Worm (Caenorhabditis elegans) whole organism, midembryonic: Measurements from ENCODE around the gene skr-20.

Source experiments
- T22C8.4 ChIP-seq: fragments of 200-800 bp; sonication (Bioruptor generic); IDR thresholded peaks from 2 replicates; pipeline ENCODE4 v1.3.6; 2022; ENCODE audit warnings: missing genetic modification characterization, missing compliant biosample characterization
- cog-1 ChIP-seq: sonication (generic microtip); optimal IDR thresholded peaks from 2 replicates; lab custom pipeline; 2016; ENCODE audit warnings: missing genetic modification characterization, missing compliant biosample characterization
- flt-1 ChIP-seq: fragments of 200-800 bp; sonication (Bioruptor generic); IDR thresholded peaks from 2 replicates; pipeline ENCODE4 v1.3.6; 2022; ENCODE audit warnings: missing genetic modification characterization, missing compliant biosample characterization
- klf-2 ChIP-seq: fragments of 200-800 bp; sonication (Bioruptor generic); conservative IDR thresholded peaks from 2 replicates; pipeline ENCODE4 v1.3.6; 2022; ENCODE audit warnings: missing genetic modification reagents, missing genetic modification characterization, missing compliant biosample characterization
- med-1 ChIP-seq: sonication (generic microtip); optimal IDR thresholded peaks from 2 replicates; lab custom pipeline; 2017; ENCODE audit warnings: missing genetic modification characterization, mild to moderate bottlenecking, missing compliant biosample characterization, antibody characterized with exemption, missing genetic modification reagents; ENCODE audit not compliant: insufficient read depth
- ref-1 ChIP-seq: fragments of 200-800 bp; sonication (Bioruptor generic); conservative IDR thresholded peaks from 2 replicates; pipeline ENCODE4 v1.3.6; 2022; ENCODE audit warnings: missing genetic modification reagents, missing genetic modification characterization, missing compliant biosample characterization
- tab-1 ChIP-seq: fragments of 200-800 bp; sonication (Bioruptor generic); IDR thresholded peaks from 2 replicates; pipeline ENCODE4 v1.3.6; 2022; ENCODE audit warnings: missing genetic modification characterization, missing compliant biosample characterization
- ztf-23 ChIP-seq: fragments of 200-800 bp; sonication (Bioruptor generic); IDR thresholded peaks from 2 replicates; pipeline ENCODE4 v1.3.6; 2022; ENCODE audit warnings: missing genetic modification reagents, missing genetic modification characterization, missing compliant biosample characterization
- ztf-29 ChIP-seq: fragments of 200-800 bp; sonication (Bioruptor generic); IDR thresholded peaks from 2 replicates; pipeline ENCODE4 v1.3.6; 2022; ENCODE audit warnings: missing genetic modification reagents, missing genetic modification characterization, missing compliant biosample characterization

Gene skr-20

DNA sequence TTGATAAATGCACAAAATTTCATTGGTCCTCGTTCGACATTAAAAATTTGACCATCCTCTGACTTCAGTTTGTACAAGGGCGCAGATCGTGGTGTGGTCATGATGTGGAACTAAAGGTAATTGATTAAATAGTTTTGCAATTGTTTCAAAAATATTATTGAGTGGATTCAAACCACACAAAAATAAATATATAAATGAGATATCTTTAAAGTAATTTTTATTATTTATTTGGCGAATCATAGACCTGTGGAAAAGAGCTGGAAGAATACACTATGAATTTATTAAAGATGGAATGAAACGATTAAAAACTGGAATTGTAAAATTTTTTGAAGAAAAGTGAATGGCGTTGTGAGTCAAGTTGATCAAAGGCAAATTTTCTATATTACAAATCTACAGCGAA lies at the start of gene skr-20:
Gene skr-20, minus strand, starts transcription at position 101 of the 400 bp plus-strand sequence.
- no peak for TF ChIP-seq klf-2 (GFP tag; lab: Robert Waterston, UW)
- TF ChIP-seq ref-1 = no peak
- no peak for TF ChIP-seq flt-1 (GFP tag; lab: Robert Waterston, UW)
- TF ChIP-seq cog-1 = no peak
- TF ChIP-seq ztf-29 (GFP tag; lab: Robert Waterston, UW) = no peak
- TF ChIP-seq med-1 (GFP tag; lab: Kevin White, UChicago) = no peak
- no peak for TF ChIP-seq T22C8.4 (GFP tag; lab: Robert Waterston, UW)
- no peak for TF ChIP-seq ztf-23 (GFP tag; lab: Robert Waterston, UW)
- no peak for TF ChIP-seq tab-1 (GFP tag; lab: Robert Waterston, UW)

DNA sequence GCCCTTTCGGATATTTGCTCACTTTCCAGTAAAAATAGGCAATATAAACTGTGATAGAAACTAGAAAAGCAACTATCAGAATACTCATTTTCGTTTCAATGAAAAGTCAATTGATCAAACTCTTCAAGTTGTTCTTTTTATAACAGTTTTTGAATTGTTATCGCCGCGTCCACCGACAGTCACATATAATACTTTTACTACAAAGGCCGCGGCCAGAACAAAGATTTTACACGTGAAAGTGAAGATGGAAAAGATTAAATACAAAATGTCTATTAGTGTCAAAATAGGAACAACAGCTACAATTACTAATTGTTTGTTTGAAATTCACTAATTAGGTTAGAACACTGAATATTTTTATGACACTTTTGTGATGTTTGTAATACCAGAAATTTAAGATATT lies 46.2 kb upstream of the skr-20 start, which contains the start of gene cyp-14A2:
Gene cyp-14A2, minus strand, starts transcription at position 101 of the 400 bp plus-strand sequence.
- no peak for TF ChIP-seq cog-1
- TF ChIP-seq ztf-29 (GFP tag; lab: Robert Waterston, UW) = no peak
- no peak for TF ChIP-seq ztf-23 (GFP tag; lab: Robert Waterston, UW)
- no peak for TF ChIP-seq med-1 (GFP tag; lab: Kevin White, UChicago)
- TF ChIP-seq T22C8.4 (GFP tag; lab: Robert Waterston, UW) = no peak
- no peak for TF ChIP-seq ref-1
- TF ChIP-seq tab-1 (GFP tag; lab: Robert Waterston, UW) = no peak
- TF ChIP-seq klf-2 (GFP tag; lab: Robert Waterston, UW) = no peak
- TF ChIP-seq flt-1 (GFP tag; lab: Robert Waterston, UW) = no peak

DNA sequence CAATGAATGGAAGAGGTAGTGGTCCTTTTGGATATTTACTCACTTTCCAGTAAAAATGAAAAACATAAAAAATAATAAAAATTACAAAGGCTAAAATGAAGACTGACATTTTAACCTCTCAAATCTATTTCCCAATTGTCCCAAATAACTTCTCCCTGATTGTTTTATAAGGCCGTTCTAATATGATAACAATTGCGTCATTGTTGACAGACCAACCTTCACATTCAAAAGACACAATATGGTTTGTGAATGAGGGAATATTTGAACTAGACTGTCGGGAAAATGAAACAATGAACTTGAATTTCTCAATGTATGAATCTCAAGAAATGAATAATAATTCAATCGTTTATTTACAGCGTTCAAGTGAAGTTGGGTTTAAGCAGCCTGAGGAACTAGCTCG lies 43.9 kb upstream of the skr-20 start, which contains the start of gene cyp-14A1:
Gene cyp-14A1, minus strand, starts transcription at position 126 of the 400 bp plus-strand sequence.
- TF ChIP-seq ztf-23 (GFP tag; lab: Robert Waterston, UW) (no peak), ref-1 (no peak), med-1 (GFP tag; lab: Kevin White, UChicago) (no peak), klf-2 (GFP tag; lab: Robert Waterston, UW) (no peak), cog-1 (no peak), flt-1 (GFP tag; lab: Robert Waterston, UW) (no peak), ztf-29 (GFP tag; lab: Robert Waterston, UW) (no peak), tab-1 (GFP tag; lab: Robert Waterston, UW) (no peak), T22C8.4 (GFP tag; lab: Robert Waterston, UW) (no peak)

DNA sequence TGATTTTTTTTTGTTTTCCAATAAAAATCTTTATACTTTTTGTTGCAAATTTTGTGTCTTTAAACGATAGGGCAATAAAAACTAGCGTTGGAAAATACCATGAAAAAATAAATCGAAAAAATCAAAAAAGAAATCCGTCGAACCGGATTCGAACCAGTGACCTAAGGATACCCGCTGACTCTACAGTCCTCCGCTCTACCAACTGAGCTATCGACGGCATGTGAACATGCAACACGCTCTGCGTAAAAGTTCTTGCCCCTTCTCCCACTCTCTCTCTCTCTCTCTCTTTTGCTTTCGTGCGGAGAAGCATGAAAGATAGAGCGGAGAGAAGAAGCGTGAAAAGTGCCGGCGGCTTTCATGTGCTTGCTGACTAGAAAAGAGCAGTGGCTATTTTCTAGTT lies 41.2 kb upstream of the skr-20 start:
- peak; percentile 89 for TF ChIP-seq T22C8.4 (GFP tag; lab: Robert Waterston, UW)
- TF ChIP-seq cog-1 = peak; percentile 44
- TF ChIP-seq ztf-23 (GFP tag; lab: Robert Waterston, UW) = peak; percentile 94
- peak; percentile 88 for TF ChIP-seq ztf-29 (GFP tag; lab: Robert Waterston, UW)
- peak; percentile 92 for TF ChIP-seq tab-1 (GFP tag; lab: Robert Waterston, UW)
- peak; percentile 90 for TF ChIP-seq klf-2 (GFP tag; lab: Robert Waterston, UW)
- TF ChIP-seq ref-1 = peak; percentile 77
- peak; percentile 28 for TF ChIP-seq med-1 (GFP tag; lab: Kevin White, UChicago)
- TF ChIP-seq flt-1 (GFP tag; lab: Robert Waterston, UW) = peak; percentile 92

DNA sequence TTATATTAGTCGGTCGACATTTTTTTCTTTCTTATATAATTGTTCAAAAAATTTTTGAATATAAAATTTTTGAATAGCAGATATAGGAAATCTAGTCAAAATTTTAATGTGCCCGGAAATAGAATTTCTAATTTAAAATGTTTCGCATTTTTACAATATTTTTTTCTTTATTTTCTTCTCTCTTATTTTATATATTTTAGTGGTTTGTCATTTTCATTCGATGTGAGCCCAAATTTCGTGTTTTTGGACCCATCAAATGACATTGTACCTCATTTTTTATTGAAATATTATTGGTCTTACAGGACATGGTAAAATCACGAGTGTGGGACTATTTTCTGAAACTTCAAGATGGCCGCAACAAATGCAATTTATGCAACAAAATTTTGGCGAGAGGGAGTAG lies 38.9 kb upstream of the skr-20 start, which contains the start of gene K09A11.1:
Gene K09A11.1, plus strand, starts transcription at position 301 of the 400 bp plus-strand sequence.
- TF ChIP-seq med-1 (GFP tag; lab: Kevin White, UChicago) = no peak

DNA sequence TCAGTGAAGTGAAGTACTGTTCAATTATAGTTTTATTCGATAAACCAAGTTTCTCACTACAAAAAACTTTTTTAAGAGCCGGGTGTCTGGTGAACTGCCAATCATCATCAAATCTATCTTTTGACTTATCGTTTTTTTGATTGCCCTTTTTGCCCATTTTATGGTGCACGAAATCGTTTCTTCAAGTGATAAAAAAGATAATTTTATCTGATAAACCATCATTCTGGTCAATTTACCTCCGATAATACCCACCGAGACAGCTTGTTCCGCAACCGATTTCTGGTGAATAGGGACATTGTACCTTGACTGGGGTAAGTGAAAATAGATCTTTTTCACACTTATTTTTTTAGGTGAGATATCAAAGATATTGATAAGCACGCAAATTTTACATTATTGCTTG lies 34.2 kb upstream of the skr-20 start, which contains the start of gene K08H2.10:
Gene K08H2.10, plus strand, starts transcription at position 230 of the 400 bp plus-strand sequence.
- TF ChIP-seq ztf-23 (GFP tag; lab: Robert Waterston, UW) (no peak), flt-1 (GFP tag; lab: Robert Waterston, UW) (no peak), ztf-29 (GFP tag; lab: Robert Waterston, UW) (no peak), med-1 (GFP tag; lab: Kevin White, UChicago) (no peak), T22C8.4 (GFP tag; lab: Robert Waterston, UW) (no peak), ref-1 (no peak), tab-1 (GFP tag; lab: Robert Waterston, UW) (no peak), cog-1 (no peak), klf-2 (GFP tag; lab: Robert Waterston, UW) (no peak)

DNA sequence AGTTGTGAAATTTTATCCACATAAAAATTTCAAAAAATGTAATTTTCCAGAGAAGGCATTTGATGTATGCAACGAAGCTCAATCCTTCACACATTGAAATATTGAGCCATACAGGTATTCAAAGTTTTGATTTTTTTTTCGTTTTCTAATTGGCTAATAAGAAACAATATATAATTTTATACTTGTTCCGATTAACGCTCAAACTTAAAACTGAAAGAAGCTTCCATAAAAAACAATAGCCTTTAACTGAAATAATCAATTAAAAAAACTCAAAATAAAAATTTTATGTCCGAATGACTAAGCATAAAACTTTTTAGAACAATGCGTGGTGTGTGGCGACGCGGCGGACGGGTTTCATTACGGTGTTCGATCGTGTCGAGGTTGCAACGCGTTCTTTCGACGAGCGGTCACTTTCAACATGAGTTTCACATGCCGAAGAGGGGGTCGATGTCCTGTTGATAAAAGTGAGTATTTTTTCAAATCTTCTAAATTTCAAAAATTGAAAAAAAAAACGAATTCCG lies 28.6 kb upstream of the skr-20 start, which contains the start of gene nhr-32:
Gene nhr-32, plus strand, starts transcription at position 51 of the 521 bp plus-strand sequence.
- TF ChIP-seq klf-2 (GFP tag; lab: Robert Waterston, UW) = no peak

DNA sequence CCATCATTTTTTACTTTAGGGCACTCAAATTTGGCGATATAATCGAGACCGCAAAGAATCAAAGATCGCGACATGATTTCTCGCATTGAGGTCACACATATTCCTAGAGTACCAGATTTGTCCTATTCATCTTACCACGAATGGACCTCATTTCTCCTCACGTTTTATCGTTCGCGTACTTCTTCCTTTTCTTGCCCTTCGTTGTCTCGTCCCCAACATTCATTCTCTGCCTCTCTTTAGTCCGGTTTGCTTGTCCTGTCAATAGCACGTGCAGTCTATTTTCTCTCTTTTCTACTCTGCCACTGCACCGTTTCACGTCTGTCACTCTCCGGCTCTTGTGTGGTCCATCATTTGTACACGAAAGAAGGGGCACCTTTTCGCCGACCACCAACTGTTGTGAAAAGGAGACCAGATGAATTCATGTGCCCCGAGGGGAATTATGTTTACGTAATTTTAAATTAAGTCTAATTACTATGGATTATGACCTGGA lies 28.1 kb upstream of the skr-20 start:
- 0 out of 2 replicates have a peak, but pooled peaks have one; percentile 51 for TF ChIP-seq flt-1 (GFP tag; lab: Robert Waterston, UW)
- TF ChIP-seq cog-1 = peak; percentile 30
- TF ChIP-seq klf-2 (GFP tag; lab: Robert Waterston, UW) = no peak

DNA sequence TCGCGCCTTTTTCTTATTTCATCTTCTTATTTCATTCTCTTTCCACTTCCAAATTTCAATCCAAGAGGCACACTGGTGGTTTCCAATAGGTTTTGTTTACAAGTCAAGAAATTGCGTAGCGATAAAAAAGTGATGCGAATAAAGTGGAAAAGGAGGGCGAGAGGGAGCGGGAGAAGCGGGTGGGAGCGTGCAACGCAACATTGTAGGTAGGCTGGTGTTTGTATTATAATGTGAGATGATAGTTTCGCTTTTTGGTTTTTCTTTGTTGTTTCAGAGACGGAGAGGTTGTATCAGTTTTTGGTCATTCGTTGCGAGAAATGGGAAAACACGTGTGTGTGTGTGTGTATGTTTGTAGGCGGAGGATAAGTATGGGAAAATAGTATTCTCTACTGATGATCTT lies 26.8 kb upstream of the skr-20 start:
- TF ChIP-seq ref-1 (no peak), med-1 (GFP tag; lab: Kevin White, UChicago) (no peak), klf-2 (GFP tag; lab: Robert Waterston, UW) (no peak), ztf-23 (GFP tag; lab: Robert Waterston, UW) (no peak), flt-1 (GFP tag; lab: Robert Waterston, UW) (no peak), tab-1 (GFP tag; lab: Robert Waterston, UW) (no peak), cog-1 (no peak), ztf-29 (GFP tag; lab: Robert Waterston, UW) (no peak), T22C8.4 (GFP tag; lab: Robert Waterston, UW) (no peak)

DNA sequence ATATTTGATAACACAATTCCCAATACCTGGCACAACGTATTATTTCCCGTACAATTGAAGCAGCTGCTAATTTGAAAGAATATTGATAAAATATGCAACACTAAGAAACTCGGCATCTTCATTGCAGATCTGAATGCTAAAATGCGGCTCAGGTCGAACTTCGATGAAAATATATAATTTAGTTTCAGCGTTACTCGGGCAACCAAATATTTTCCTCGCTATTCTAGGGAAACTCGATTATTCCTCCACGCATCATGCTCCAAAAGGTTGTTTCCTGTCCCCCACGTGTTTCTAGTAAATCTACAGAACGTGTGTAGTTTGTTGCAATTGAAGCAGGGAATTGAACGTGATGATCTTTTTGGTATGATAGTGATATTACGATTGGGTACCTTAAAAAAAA lies 25.8 kb upstream of the skr-20 start:
- TF ChIP-seq ztf-23 (GFP tag; lab: Robert Waterston, UW) (no peak), klf-2 (GFP tag; lab: Robert Waterston, UW) (no peak), med-1 (GFP tag; lab: Kevin White, UChicago) (no peak), tab-1 (GFP tag; lab: Robert Waterston, UW) (no peak), flt-1 (GFP tag; lab: Robert Waterston, UW) (no peak), cog-1 (no peak), ref-1 (no peak), T22C8.4 (GFP tag; lab: Robert Waterston, UW) (no peak), ztf-29 (GFP tag; lab: Robert Waterston, UW) (no peak)
